Fruit fly (Drosophila melanogaster): ENCODE measurements around the gene CG33985.

Gene CG33985

DNA sequence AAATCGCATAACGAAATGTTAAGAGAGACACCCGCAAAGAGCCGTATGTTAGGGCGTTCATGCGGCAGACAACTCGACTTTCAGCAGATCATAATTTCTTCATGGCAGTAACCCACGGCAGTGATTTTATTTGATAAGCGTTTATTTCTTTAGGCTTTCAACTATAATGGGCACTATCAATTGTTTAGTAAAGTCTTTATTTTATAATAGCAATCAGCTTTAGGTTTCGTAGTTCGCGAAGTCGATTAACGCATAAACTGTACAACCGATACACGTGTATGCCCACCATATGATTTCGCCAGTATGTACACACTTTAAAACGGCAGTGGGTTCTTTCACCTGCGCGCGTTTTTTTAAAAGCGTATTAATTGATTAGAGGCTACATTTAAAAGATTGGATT lies 18.4 kb downstream of the CG33985 start, which contains the start of gene CG7841 (continued):
- TF ChIP-seq CG9797 (GFP tag; optimal IDR thresholded peaks at IDR 0.05) (peak; percentile 66), gcm2 (GFP tag; optimal IDR thresholded peaks at IDR 0.05) (peak; percentile 96), ac (GFP tag; optimal IDR thresholded peaks at IDR 0.05) (peak; percentile 95), CG12104 (GFP tag; optimal IDR thresholded peaks at IDR 0.05) (peak; percentile 97), CG5245 (GFP tag; optimal IDR thresholded peaks at IDR 0.05) (peak; percentile 95), CG14441 (GFP tag; IDR thresholded peaks at IDR 0.05) (peak; percentile 91; the same call in 1 of the 2 replicates), ems (GFP tag; optimal IDR thresholded peaks at IDR 0.05) (peak; percentile 97), CHES-1-like (GFP tag; optimal IDR thresholded peaks at IDR 0.05) (peak; percentile 96), sim (GFP tag; IDR thresholded peaks at IDR 0.05) (peak; percentile 97), CG4730 (GFP tag; IDR thresholded peaks at IDR 0.05) (peak; percentile 84; the same call in 1 of the 2 replicates), CG8089 (GFP tag; optimal IDR thresholded peaks at IDR 0.05) (peak; percentile 96), Atf-2 (GFP tag; optimal IDR thresholded peaks at IDR 0.05) (peak; percentile 94), CG11723 (GFP tag; optimal IDR thresholded peaks at IDR 0.05) (peak; percentile 97), Atf6 (GFP tag; IDR thresholded peaks at IDR 0.05) (peak; percentile 98), prd (optimal IDR thresholded peaks at IDR 0.05) (no peak), prd (GFP tag; IDR thresholded peaks at IDR 0.05) (peak; percentile 94), tin (GFP tag; optimal IDR thresholded peaks at IDR 0.05) (peak; percentile 98), mld (GFP tag; IDR thresholded peaks at IDR 0.05; ENCODE audit: partially characterized antibody) (no peak), CG6854 (GFP tag; optimal IDR thresholded peaks at IDR 0.05) (peak; percentile 99), sd (tag; optimal IDR thresholded peaks at IDR 0.05) (peak; percentile 90), Ssrp (tag; optimal IDR thresholded peaks at IDR 0.05) (peak; percentile 95), HLHmδ (GFP tag; optimal IDR thresholded peaks at IDR 0.05) (peak; percentile 14), Spps (tag; optimal IDR thresholded peaks at IDR 0.05) (peak; percentile 98), CG4282 (GFP tag; optimal IDR thresholded peaks at IDR 0.05) (peak; percentile 93), CG4707 (GFP tag; optimal IDR thresholded peaks at IDR 0.05) (peak; percentile 96), Taf1 (GFP tag; IDR thresholded peaks at IDR 0.05) (peak; percentile 89; the same call in 1 of the 2 replicates), sr (GFP tag; IDR thresholded peaks at IDR 0.05) (peak; percentile 89; the same call in 2 of the 3 replicates), bigmax (GFP tag; optimal IDR thresholded peaks at IDR 0.05) (peak; percentile 80), CG16779 (GFP tag; IDR thresholded peaks at IDR 0.05) (peak; percentile 93), CG32772 (GFP tag; IDR thresholded peaks at IDR 0.05) (no peak; the same call in 1 of the 2 replicates), Sin3A (optimal IDR thresholded peaks at IDR 0.05) (no peak), CG2875 (GFP tag; optimal IDR thresholded peaks at IDR 0.05) (peak; percentile 97), CG2129 (GFP tag; IDR thresholded peaks at IDR 0.05; ENCODE audit: partially characterized antibody) (no peak), mam (GFP tag; optimal IDR thresholded peaks at IDR 0.05) (peak; percentile 96), ro (GFP tag; IDR thresholded peaks at IDR 0.05) (no peak), Dip2 (GFP tag; IDR thresholded peaks at IDR 0.05) (no peak), D19B (GFP tag; optimal IDR thresholded peaks at IDR 0.05) (peak; percentile 86), CG43689 (GFP tag; IDR thresholded peaks at IDR 0.05) (no peak; the same call in 1 of the 2 replicates), vvl (GFP tag; IDR thresholded peaks at IDR 0.05) (peak; percentile 99), crp (GFP tag; optimal IDR thresholded peaks at IDR 0.05) (peak; percentile 56 to 87), CG1832 (GFP tag; optimal IDR thresholded peaks at IDR 0.05) (no peak), btn (GFP tag; optimal IDR thresholded peaks at IDR 0.05) (peak; percentile 94), CG15696 (tag; optimal IDR thresholded peaks at IDR 0.05) (peak; percentile 98), br (optimal IDR thresholded peaks at IDR 0.05) (no peak), CG7786 (GFP tag; optimal IDR thresholded peaks at IDR 0.05) (peak; percentile 94), CG14860 (GFP tag; IDR thresholded peaks at IDR 0.05; ENCODE audit: partially characterized antibody) (no peak), CG3065 (GFP tag; optimal IDR thresholded peaks at IDR 0.05) (peak; percentile 92), jigr1 (GFP tag; IDR thresholded peaks at IDR 0.05) (no peak; the same call in 1 of the 3 replicates), CG9215 (GFP tag; IDR thresholded peaks at IDR 0.05) (no peak), CG1602 (GFP tag; optimal IDR thresholded peaks at IDR 0.05) (peak; percentile 93), bbx (GFP tag; IDR thresholded peaks at IDR 0.05; ENCODE audit: partially characterized antibody) (no peak), CG11504 (tag; optimal IDR thresholded peaks at IDR 0.05) (peak; percentile 97)

Measured in whole organism, embryonic.